Fruit fly (Drosophila melanogaster): ENCODE measurements around the gene CG10949.

Gene CG10949

DNA sequence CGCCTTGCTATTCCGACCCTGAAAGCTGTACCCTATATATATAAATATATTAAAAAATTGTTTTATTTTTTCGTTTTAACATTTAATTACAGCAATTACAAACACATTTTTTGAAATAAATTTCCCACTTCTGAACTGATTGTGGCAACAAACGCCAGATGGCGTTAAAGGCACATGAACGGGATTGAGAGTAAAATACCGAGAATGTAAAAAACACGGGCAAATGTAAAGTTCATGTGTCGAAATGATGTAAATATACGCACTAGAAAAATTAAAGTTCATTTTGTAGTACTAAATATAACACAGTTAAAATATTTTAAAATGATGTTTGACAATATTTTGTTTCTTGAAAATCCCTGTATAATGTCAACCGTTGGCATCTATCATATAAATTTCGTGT is 47.7 kb upstream of the CG10949 start (continued):
- peak; percentile 10 for TF ChIP-seq Sox100B (GFP tag; optimal IDR thresholded peaks at IDR 0.05)
- no peak for TF ChIP-seq exex (tag; optimal IDR thresholded peaks at IDR 0.05)
- TF ChIP-seq gem (tag; optimal IDR thresholded peaks at IDR 0.05) = peak; percentile 28
- no peak for TF ChIP-seq jumu (GFP tag; optimal IDR thresholded peaks at IDR 0.05)
- TF ChIP-seq fd102C (GFP tag; optimal IDR thresholded peaks at IDR 0.05) = no peak
- TF ChIP-seq CG11504 (tag; optimal IDR thresholded peaks at IDR 0.05) = peak; percentile 54
- TF ChIP-seq Mad (GFP tag; optimal IDR thresholded peaks at IDR 0.05) = no peak
- peak; percentile 26 for TF ChIP-seq CG10267 (tag; optimal IDR thresholded peaks at IDR 0.05)
- no peak for TF ChIP-seq Trl (optimal IDR thresholded peaks at IDR 0.05)
- no peak for TF ChIP-seq Trl (GFP tag; optimal IDR thresholded peaks at IDR 0.05)
- TF ChIP-seq Xrp1 (GFP tag; IDR thresholded peaks at IDR 0.05) = peak; percentile 41; the same call in 1 of the 2 replicates
- peak; percentile 21 for TF ChIP-seq nmo (GFP tag; optimal IDR thresholded peaks at IDR 0.05)
- peak; percentile 42 for TF ChIP-seq kah (GFP tag; optimal IDR thresholded peaks at IDR 0.05)
- peak; percentile 26 for TF ChIP-seq trem (tag; optimal IDR thresholded peaks at IDR 0.05)
- TF ChIP-seq Hr3 (GFP tag; optimal IDR thresholded peaks at IDR 0.05) = peak; percentile 1
- peak; percentile 31 for TF ChIP-seq Hmr (GFP tag; optimal IDR thresholded peaks at IDR 0.05)
- peak; percentile 26 for TF ChIP-seq CG17385 (GFP tag; optimal IDR thresholded peaks at IDR 0.05)
- no peak for TF ChIP-seq mam (GFP tag; optimal IDR thresholded peaks at IDR 0.05)
- TF ChIP-seq CG18262 (tag; optimal IDR thresholded peaks at IDR 0.05) = peak; percentile 28
- 0 out of 2 replicates have a peak, but pooled peaks have one; percentile 5 for TF ChIP-seq CG32772 (GFP tag; IDR thresholded peaks at IDR 0.05)
- peak; percentile 44 for TF ChIP-seq Meics (GFP tag; optimal IDR thresholded peaks at IDR 0.05)
- TF ChIP-seq CG1233 (GFP tag; optimal IDR thresholded peaks at IDR 0.05) = peak; percentile 31

DNA sequence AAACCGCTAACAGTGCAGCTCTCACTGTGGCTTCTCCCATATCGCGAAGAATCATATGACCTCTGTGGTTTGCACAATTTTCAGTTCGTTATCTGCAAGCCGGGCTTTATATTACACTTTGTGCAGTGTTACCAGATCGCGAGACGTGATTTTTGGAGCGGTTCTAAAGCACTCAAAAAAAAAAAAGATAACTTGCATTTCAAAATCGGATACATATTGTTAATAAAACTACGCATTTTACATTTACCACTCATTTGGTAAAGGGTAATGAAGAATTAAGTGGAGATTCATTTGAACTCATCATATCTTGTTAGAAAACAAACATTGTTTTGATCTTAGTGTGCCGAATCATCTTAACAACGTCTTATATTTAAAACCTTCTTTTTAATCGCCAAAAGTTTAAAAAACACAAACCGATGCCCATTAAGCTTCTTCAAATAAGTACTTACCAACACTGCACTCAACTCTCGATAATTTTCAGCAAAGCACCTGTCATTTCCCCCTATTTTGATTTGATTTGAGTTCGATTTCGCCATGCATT is 46.7 kb upstream of the CG10949 start, which contains the start of gene CG2493:
CG2493 (minus strand) TSS at position 129 of the 541 bp plus-strand sequence.
- no peak for TF ChIP-seq B-H1 (GFP tag; IDR thresholded peaks at IDR 0.05)
- TF ChIP-seq CG34422 (GFP tag; IDR thresholded peaks at IDR 0.05) = 0 out of 3 replicates have a peak, but pooled peaks have one; percentile 39
- peak; percentile 23 for TF ChIP-seq CG6254 (GFP tag; optimal IDR thresholded peaks at IDR 0.05)
- peak; percentile 15 for TF ChIP-seq dmrt99B (tag; optimal IDR thresholded peaks at IDR 0.05)
- TF ChIP-seq CG10267 (tag; optimal IDR thresholded peaks at IDR 0.05) = peak; percentile 82
- peak; percentile 53 for TF ChIP-seq Med (GFP tag)
- TF ChIP-seq fd3F (GFP tag; optimal IDR thresholded peaks at IDR 0.05) = no peak
- TF ChIP-seq CG17359 (tag; optimal IDR thresholded peaks at IDR 0.05) = peak; percentile 33
- TF ChIP-seq CG9932 (GFP tag; IDR thresholded peaks at IDR 0.05) = peak; percentile 6; the same call in 1 of the 2 replicates
- TF ChIP-seq Fer1 (GFP tag; optimal IDR thresholded peaks at IDR 0.05) = peak; percentile 45
- TF ChIP-seq CG13624 (GFP tag; optimal IDR thresholded peaks at IDR 0.05) = peak; percentile 20
- no peak for TF ChIP-seq BtbVII (GFP tag; optimal IDR thresholded peaks at IDR 0.05)
- TF ChIP-seq CG1603 (tag; optimal IDR thresholded peaks at IDR 0.05) = peak; percentile 18
- TF ChIP-seq Oaz (GFP tag; IDR thresholded peaks at IDR 0.05) = no peak
- no peak for TF ChIP-seq CG13296 (GFP tag; optimal IDR thresholded peaks at IDR 0.05)
- peak; percentile 22 for TF ChIP-seq Six4 (GFP tag; optimal IDR thresholded peaks at IDR 0.05)
- TF ChIP-seq HLHmδ (GFP tag; optimal IDR thresholded peaks at IDR 0.05) = no peak
- TF ChIP-seq ase (GFP tag; IDR thresholded peaks at IDR 0.05) = 0 out of 3 replicates have a peak, but pooled peaks have one; percentile 41
- 0 out of 2 replicates have a peak, but pooled peaks have one; percentile 26 for TF ChIP-seq CG6689 (GFP tag; IDR thresholded peaks at IDR 0.05)
- peak; percentile 16 for TF ChIP-seq CG18764 (GFP tag; optimal IDR thresholded peaks at IDR 0.05)
- TF ChIP-seq ind (GFP tag; optimal IDR thresholded peaks at IDR 0.05) = peak; percentile 18
- peak; percentile 64 for TF ChIP-seq CG18262 (tag; optimal IDR thresholded peaks at IDR 0.05)
- 0 out of 3 replicates have a peak, but pooled peaks have one; percentile 7 for TF ChIP-seq CG11456 (GFP tag; IDR thresholded peaks at IDR 0.05)
- TF ChIP-seq crc (GFP tag; optimal IDR thresholded peaks at IDR 0.05) = no peak
- peak; percentile 49 for TF ChIP-seq Dref (GFP tag; IDR thresholded peaks at IDR 0.05)
- TF ChIP-seq YL-1 (GFP tag; optimal IDR thresholded peaks at IDR 0.05) = no peak
- TF ChIP-seq CG17186 (GFP tag; optimal IDR thresholded peaks at IDR 0.05) = peak; percentile 45
- TF ChIP-seq lmd (GFP tag; IDR thresholded peaks at IDR 0.05) = peak; percentile 20; the same call in 1 of the 2 replicates
- peak; percentile 37 for TF ChIP-seq nom (GFP tag; optimal IDR thresholded peaks at IDR 0.05)
- peak; percentile 30 for TF ChIP-seq bcd (GFP tag; optimal IDR thresholded peaks at IDR 0.05)
